Worm (Caenorhabditis elegans) whole organism, early embryonic: Measurements from ENCODE around the gene ins-37.
"Not testable (repeated sequence)": the region's sequence is repeated elsewhere in the genome, so short reads cannot be mapped to it uniquely, and the experiment has no call there.

Experiments used
- B0310.2 ChIP-seq: sonication (generic microtip); optimal IDR thresholded peaks from 2 replicates; lab custom pipeline; 2016; ENCODE audit warnings: mild to moderate bottlenecking, missing genetic modification characterization, missing compliant biosample characterization
- F13C5.2 ChIP-seq: sonication (generic microtip); optimal IDR thresholded peaks from 2 replicates; lab custom pipeline; 2017; ENCODE audit warnings: mild to moderate bottlenecking, missing genetic modification characterization, inconsistent platforms, missing compliant biosample characterization
- aly-1 ChIP-seq: sonication (generic microtip); optimal IDR thresholded peaks from 2 replicates; lab custom pipeline; 2016; ENCODE audit warnings: missing genetic modification characterization, missing compliant biosample characterization
- ama-1 ChIP-seq: fragments of 150-350 bp; optimal IDR thresholded peaks from 2 replicates; lab custom pipeline; 2014
- ceh-13 ChIP-seq: fragments of 200-800 bp; sonication (Bioruptor generic); optimal IDR thresholded peaks from 2 replicates; lab custom pipeline; 2018; ENCODE audit warnings: mild to moderate bottlenecking, missing genetic modification characterization, missing compliant biosample characterization
- ceh-36 ChIP-seq: sonication (generic microtip); optimal IDR thresholded peaks from 2 replicates; lab custom pipeline; 2016; ENCODE audit warnings: missing genetic modification characterization, inconsistent platforms, missing compliant biosample characterization
- ets-7 ChIP-seq: sonication (generic microtip); optimal IDR thresholded peaks from 2 replicates; lab custom pipeline; 2016; ENCODE audit warnings: missing genotype, missing genetic modification characterization, missing compliant biosample characterization
- flt-1 ChIP-seq: fragments of 200-800 bp; sonication (Bioruptor generic); IDR thresholded peaks from 2 replicates; pipeline ENCODE4 v1.3.6; 2022; ENCODE audit warnings: missing genetic modification characterization, missing compliant biosample characterization
- hmbx-1 ChIP-seq: sonication (generic microtip); optimal IDR thresholded peaks from 2 replicates; lab custom pipeline; 2016; ENCODE audit warnings: mild to moderate bottlenecking, missing genetic modification characterization, missing compliant biosample characterization
- hmg-4 ChIP-seq: fragments of 200-800 bp; sonication (Bioruptor generic); optimal IDR thresholded peaks from 2 replicates; lab custom pipeline; 2018; ENCODE audit warnings: mild to moderate bottlenecking, missing genetic modification characterization, missing compliant biosample characterization
- hnd-1 ChIP-seq: sonication (generic microtip); optimal IDR thresholded peaks from 2 replicates; lab custom pipeline; 2016; ENCODE audit warnings: missing genetic modification characterization, missing compliant biosample characterization
- pes-1 ChIP-seq: fragments of 200-800 bp; sonication (Bioruptor generic); IDR thresholded peaks from 2 replicates; pipeline ENCODE4 v1.3.6; 2022; ENCODE audit warnings: missing genetic modification reagents, missing genetic modification characterization, missing compliant biosample characterization
- scrt-1 ChIP-seq: fragments of 200-800 bp; sonication (Bioruptor generic); IDR thresholded peaks from 2 replicates; pipeline ENCODE4 v1.3.6; 2022; ENCODE audit warnings: missing genetic modification characterization, missing compliant biosample characterization
- sea-1 ChIP-seq: fragments of 200-800 bp; sonication (Bioruptor generic); conservative IDR thresholded peaks from 2 replicates; pipeline ENCODE4 v1.3.6; 2022; ENCODE audit warnings: missing genetic modification characterization, missing compliant biosample characterization
- tbx-11 ChIP-seq: fragments of 200-800 bp; sonication (Bioruptor generic); IDR thresholded peaks from 2 replicates; pipeline ENCODE4 v1.3.6; 2022; ENCODE audit warnings: missing genetic modification characterization, missing compliant biosample characterization
- tbx-37 ChIP-seq: fragments of 200-800 bp; sonication (Bioruptor generic); conservative IDR thresholded peaks from 2 replicates; pipeline ENCODE4 v1.3.6; 2022; ENCODE audit warnings: missing genetic modification reagents, missing genetic modification characterization, missing compliant biosample characterization
- tra-4 ChIP-seq: sonication (generic microtip); optimal IDR thresholded peaks from 2 replicates; lab custom pipeline; 2017; ENCODE audit warnings: missing genetic modification characterization, missing compliant biosample characterization

The ins-37 gene

DNA sequence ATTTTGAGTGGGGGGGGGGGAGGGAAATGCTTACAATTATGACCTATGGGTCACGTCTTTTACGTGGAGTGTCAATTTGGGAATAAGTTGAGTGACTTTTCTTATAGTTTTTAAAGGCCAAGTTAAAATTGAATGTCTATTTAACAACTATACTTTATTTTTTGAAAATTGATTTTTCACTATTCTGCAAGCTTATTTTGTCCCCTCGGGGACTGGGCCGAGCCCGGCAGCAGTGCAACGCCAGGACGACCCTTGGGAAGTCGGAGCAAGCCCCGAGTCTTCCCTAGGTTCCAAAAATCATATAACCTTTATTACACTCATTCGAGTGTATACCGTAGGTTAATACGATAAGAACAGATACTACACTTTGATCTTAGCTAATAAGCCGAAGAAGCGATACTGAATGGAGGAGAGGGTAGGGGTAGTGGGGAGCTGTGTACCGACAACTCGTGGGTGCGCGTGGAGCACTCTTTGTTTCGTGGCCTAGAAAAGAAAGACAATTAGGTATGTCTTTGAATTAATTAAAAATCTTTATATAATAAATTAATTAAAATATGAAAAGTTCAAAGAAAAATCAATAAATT is at the start of gene ins-37:
Gene ins-37 (minus strand): TSS at position 384 of the 584 bp plus-strand sequence.
- TF ChIP-seq ceh-13 (GFP tag; lab: Kevin White, UChicago); F13C5.2 (tag; lab: Kevin White, UChicago); tbx-37 (GFP tag; lab: Robert Waterston, UW): not testable (repeated sequence)

DNA sequence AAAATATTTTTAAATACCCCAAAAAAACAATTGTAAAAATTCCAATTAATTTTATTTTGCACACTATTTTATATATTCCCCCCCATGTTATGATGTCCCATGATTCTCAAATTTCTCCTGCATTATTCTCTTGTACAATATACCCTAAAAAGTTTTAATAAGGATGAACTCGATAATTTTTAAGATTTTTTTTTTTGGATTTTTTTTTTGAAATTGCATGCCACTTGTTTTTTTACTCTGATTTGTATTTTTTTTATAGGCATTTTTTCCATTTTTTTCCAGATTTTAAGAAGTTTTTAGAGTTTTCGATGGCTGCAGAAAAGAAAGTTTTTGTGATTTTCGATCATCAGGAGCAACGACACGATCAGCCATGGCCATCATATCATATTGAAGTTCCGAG is 46.5 kb upstream of the ins-37 start, which contains the start of gene hda-10:
Gene hda-10 (plus strand): TSS at position 301 of the 400 bp plus-strand sequence.
- TF ChIP-seq tra-4 (tag; lab: Kevin White, UChicago) (no peak), hnd-1 (tag; lab: Kevin White, UChicago) (no peak), sea-1 (GFP tag; lab: Robert Waterston, UW) (no peak), tbx-11 (GFP tag; lab: Robert Waterston, UW) (no peak), F13C5.2 (tag; lab: Kevin White, UChicago) (no peak)

DNA sequence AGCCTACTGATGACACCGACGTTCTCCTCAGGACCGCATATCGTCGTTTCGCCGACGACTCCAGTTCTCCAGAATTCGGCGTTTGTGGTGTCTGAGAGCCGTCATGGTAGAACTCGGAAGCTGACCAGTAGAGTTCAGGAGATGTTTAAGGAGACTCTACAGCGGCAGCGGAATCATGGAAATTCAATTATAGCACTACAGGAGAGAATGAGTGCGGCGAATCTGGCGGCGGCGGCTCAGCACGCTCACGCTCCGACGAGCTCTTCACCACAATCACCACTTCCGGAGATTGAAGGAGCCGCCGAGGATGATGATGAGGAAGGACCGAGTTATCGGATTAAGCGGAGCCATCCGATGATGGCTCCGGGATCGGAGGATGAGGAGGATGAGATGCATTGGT is 43.7 kb upstream of the ins-37 start:
- TF ChIP-seq F13C5.2 (tag; lab: Kevin White, UChicago): no peak
- TF ChIP-seq ceh-13 (GFP tag; lab: Kevin White, UChicago): no peak
- no peak for TF ChIP-seq hmg-4 (GFP tag; lab: Kevin White, UChicago)
- no peak for TF ChIP-seq pes-1 (GFP tag; lab: Robert Waterston, UW)
- TF ChIP-seq sea-1 (GFP tag; lab: Robert Waterston, UW): no peak
- no peak for TF ChIP-seq ets-7
- no peak for TF ChIP-seq ama-1
- TF ChIP-seq tbx-11 (GFP tag; lab: Robert Waterston, UW): no peak
- TF ChIP-seq scrt-1 (GFP tag; lab: Robert Waterston, UW): no peak
- TF ChIP-seq hmbx-1 (tag; lab: Kevin White, UChicago): no peak
- no peak for TF ChIP-seq flt-1 (GFP tag; lab: Robert Waterston, UW)

DNA sequence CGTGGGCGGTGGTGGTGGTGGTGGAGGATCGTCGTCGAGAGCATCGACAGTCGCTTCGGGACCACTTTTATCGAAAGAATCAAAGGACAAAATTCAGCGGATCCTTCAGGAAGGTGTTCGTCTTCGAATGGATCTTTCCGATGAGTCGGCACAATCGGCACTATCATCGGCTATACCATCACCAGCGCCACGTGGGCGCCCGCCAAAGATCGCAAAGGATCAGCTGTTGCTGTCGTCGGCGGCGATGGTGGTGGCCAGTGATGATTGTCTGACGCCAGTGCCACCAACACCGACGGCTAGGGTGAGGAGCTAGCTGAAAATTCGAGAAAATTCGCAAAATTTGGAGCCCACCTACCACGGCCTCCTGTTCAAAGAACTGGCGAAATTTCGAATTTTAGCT is 42.1 kb upstream of the ins-37 start:
- TF ChIP-seq ets-7 (no peak), tbx-37 (GFP tag; lab: Robert Waterston, UW) (no peak), ceh-36 (tag; lab: Kevin White, UChicago) (no peak), ceh-13 (GFP tag; lab: Kevin White, UChicago) (no peak), B0310.2 (tag; lab: Kevin White, UChicago) (no peak), ama-1 (no peak), aly-1 (no peak), flt-1 (GFP tag; lab: Robert Waterston, UW) (no peak), sea-1 (GFP tag; lab: Robert Waterston, UW) (no peak), pes-1 (GFP tag; lab: Robert Waterston, UW) (no peak), hnd-1 (tag; lab: Kevin White, UChicago) (no peak), tra-4 (tag; lab: Kevin White, UChicago) (no peak), tbx-11 (GFP tag; lab: Robert Waterston, UW) (no peak), hmbx-1 (tag; lab: Kevin White, UChicago) (no peak), scrt-1 (GFP tag; lab: Robert Waterston, UW) (no peak)

DNA sequence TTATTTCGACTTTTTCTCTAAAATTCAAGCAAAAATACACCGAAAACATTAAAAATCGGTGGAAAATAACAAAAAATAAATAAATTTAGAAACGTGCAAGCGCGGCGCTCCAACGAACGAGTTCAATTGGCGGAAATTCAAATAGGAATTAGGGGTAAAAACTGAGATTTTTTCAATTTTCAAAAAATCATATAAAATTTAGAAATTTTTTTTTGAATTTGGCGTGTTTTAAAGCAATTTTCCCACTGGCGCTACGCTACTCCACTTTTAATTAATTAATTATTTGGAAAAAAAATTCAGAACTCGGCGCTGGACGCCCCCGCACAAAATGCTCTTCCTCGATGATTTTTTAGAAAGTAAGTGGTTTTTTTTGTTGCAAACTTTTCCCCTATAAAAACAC is 39.8 kb upstream of the ins-37 start, which contains the start of gene ing-3:
Gene ing-3 (plus strand): TSS at position 301 of the 400 bp plus-strand sequence.
- TF ChIP-seq hnd-1 (tag; lab: Kevin White, UChicago): no peak
- TF ChIP-seq tbx-11 (GFP tag; lab: Robert Waterston, UW): no peak
- TF ChIP-seq ets-7: no peak
- TF ChIP-seq pes-1 (GFP tag; lab: Robert Waterston, UW): no peak
- no peak for TF ChIP-seq B0310.2 (tag; lab: Kevin White, UChicago)
- no peak for TF ChIP-seq hmbx-1 (tag; lab: Kevin White, UChicago)
- TF ChIP-seq scrt-1 (GFP tag; lab: Robert Waterston, UW): no peak
- TF ChIP-seq F13C5.2 (tag; lab: Kevin White, UChicago): no peak
- TF ChIP-seq hmg-4 (GFP tag; lab: Kevin White, UChicago): no peak
- TF ChIP-seq tra-4 (tag; lab: Kevin White, UChicago): no peak
- no peak for TF ChIP-seq flt-1 (GFP tag; lab: Robert Waterston, UW)
- TF ChIP-seq aly-1: no peak
- no peak for TF ChIP-seq tbx-37 (GFP tag; lab: Robert Waterston, UW)
- TF ChIP-seq ceh-13 (GFP tag; lab: Kevin White, UChicago): no peak
- no peak for TF ChIP-seq ceh-36 (tag; lab: Kevin White, UChicago)
- TF ChIP-seq sea-1 (GFP tag; lab: Robert Waterston, UW): no peak
- TF ChIP-seq ama-1: no peak

DNA sequence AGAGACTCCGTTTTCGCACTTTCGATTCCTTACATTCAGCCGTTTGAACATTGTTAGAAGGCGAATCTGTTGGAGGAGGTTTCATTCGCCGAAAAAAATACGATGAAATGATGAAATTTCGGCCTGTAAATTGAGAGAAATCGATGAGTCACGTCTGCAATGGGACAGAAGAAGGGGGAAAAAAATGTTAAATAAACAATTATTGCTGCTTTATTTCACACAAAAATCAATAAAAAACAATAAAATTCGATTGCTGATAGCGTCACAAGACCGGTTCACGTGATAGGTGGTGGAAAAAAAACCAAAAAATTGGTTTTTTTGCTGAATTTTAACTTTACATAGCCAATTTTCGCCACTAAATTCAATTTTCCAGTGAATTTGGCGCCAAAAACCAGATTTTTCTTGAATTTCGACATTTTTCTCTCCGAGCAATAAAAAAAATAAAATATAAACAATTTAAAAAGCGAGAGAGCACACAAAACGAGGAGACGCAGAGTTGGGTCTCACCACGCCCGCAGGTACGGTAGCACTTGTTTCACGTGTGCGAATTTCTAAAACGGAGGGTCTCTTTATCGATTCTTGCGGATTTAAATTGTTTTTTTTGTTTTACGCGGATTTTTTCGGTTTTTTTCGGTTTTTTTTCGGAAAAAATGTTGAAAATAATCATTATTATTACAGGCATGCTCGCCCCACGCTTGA is 36.4 kb upstream of the ins-37 start, which contains the start of the genes cup-14 and ndub-8:
Gene cup-14 (minus strand): TSS at position 51 of the 699 bp plus-strand sequence.
Gene ndub-8 (plus strand): TSS at position 679 of the 699 bp plus-strand sequence.
- peak; percentile 58 for TF ChIP-seq F13C5.2 (tag; lab: Kevin White, UChicago)
- no peak for TF ChIP-seq ceh-13 (GFP tag; lab: Kevin White, UChicago)
- no peak for TF ChIP-seq hmbx-1 (tag; lab: Kevin White, UChicago)

DNA sequence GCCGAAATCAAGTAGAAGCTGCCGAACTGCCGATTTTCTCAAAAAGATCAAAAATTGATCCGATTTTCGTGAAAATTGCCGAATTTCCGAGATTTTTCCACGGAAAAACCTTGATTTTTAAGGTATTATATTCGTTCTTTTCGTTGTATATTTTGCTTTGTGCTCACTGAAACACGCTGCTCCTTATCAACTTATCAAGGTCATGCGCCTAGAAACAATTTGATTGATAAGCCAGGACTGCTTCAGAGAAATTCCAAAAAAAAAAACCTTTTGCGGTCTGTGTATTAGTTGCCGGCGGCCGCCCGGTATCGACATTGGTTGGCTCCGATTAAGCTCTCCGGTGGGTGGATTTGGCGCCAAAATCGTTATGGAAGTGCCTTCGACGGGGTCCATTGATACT is 26.5 kb upstream of the ins-37 start:
- no peak for TF ChIP-seq pes-1 (GFP tag; lab: Robert Waterston, UW)
- no peak for TF ChIP-seq ama-1
- TF ChIP-seq hnd-1 (tag; lab: Kevin White, UChicago): no peak
- TF ChIP-seq tbx-37 (GFP tag; lab: Robert Waterston, UW): no peak
- no peak for TF ChIP-seq sea-1 (GFP tag; lab: Robert Waterston, UW)
- no peak for TF ChIP-seq flt-1 (GFP tag; lab: Robert Waterston, UW)
- TF ChIP-seq hmbx-1 (tag; lab: Kevin White, UChicago): no peak
- TF ChIP-seq ceh-36 (tag; lab: Kevin White, UChicago): no peak
- no peak for TF ChIP-seq ceh-13 (GFP tag; lab: Kevin White, UChicago)
- TF ChIP-seq aly-1: no peak
- TF ChIP-seq F13C5.2 (tag; lab: Kevin White, UChicago): no peak
- TF ChIP-seq ets-7: no peak
- no peak for TF ChIP-seq hmg-4 (GFP tag; lab: Kevin White, UChicago)
- no peak for TF ChIP-seq scrt-1 (GFP tag; lab: Robert Waterston, UW)
- no peak for TF ChIP-seq B0310.2 (tag; lab: Kevin White, UChicago)
- TF ChIP-seq tbx-11 (GFP tag; lab: Robert Waterston, UW): no peak
- no peak for TF ChIP-seq tra-4 (tag; lab: Kevin White, UChicago)
